Worm (Caenorhabditis elegans) whole organism, L4 larva: ENCODE results near the gene lron-7.
A peak's percentile ranks its signal among the peaks of the same experiment; 100 is the strongest.

Experiments
- F10B5.3 ChIP-seq: sonication (generic microtip); optimal IDR thresholded peaks from 2 replicates; lab custom pipeline; 2016; ENCODE audit warnings: mild to moderate bottlenecking, missing genetic modification characterization, missing compliant biosample characterization
- F37D6.2 ChIP-seq: sonication (generic microtip); optimal IDR thresholded peaks from 2 replicates; lab custom pipeline; 2016; ENCODE audit warnings: mild to moderate bottlenecking, missing genetic modification characterization, missing compliant biosample characterization
- T20F7.1 ChIP-seq: fragments of 200-800 bp; sonication (Bioruptor generic); optimal IDR thresholded peaks from 2 replicates; lab custom pipeline; 2018; ENCODE audit warnings: mild to moderate bottlenecking, missing genetic modification characterization, missing compliant biosample characterization
- T26A8.4 ChIP-seq: fragments of 200-800 bp; sonication (Bioruptor generic); IDR thresholded peaks from 2 replicates; pipeline ENCODE4 v1.3.6; 2022; ENCODE audit warnings: missing genetic modification characterization, missing compliant biosample characterization
- aha-1 ChIP-seq: fragments of 150-350 bp; peaks from one replicate; lab custom pipeline; 2014; ENCODE audit warnings: missing biosample characterization, missing genetic modification characterization
- aly-2 ChIP-seq: sonication (generic microtip); optimal IDR thresholded peaks from 2 replicates; lab custom pipeline; 2018; ENCODE audit warnings: missing biosample characterization, missing genetic modification characterization
- ceh-44 ChIP-seq: fragments of 200-800 bp; sonication (Bioruptor generic); IDR thresholded peaks from 2 replicates; pipeline ENCODE4 v1.3.6; 2022; ENCODE audit warnings: missing genetic modification reagents, missing genetic modification characterization, missing compliant biosample characterization
- ceh-82 ChIP-seq: sonication (generic microtip); optimal IDR thresholded peaks from 2 replicates; lab custom pipeline; 2017; ENCODE audit warnings: missing biosample characterization, missing genetic modification characterization
- ces-1 ChIP-seq: fragments of 150-350 bp; sonication (generic microtip); optimal IDR thresholded peaks from 4 replicates; lab custom pipeline; 2014; ENCODE audit warnings: missing biosample characterization, missing genetic modification reagents, missing genetic modification characterization
- ctbp-1 ChIP-seq: fragments of 200-800 bp; sonication (Bioruptor generic); IDR thresholded peaks from 2 replicates; pipeline ENCODE4 v1.3.6; 2022; ENCODE audit warnings: missing genetic modification reagents, missing genetic modification characterization, missing compliant biosample characterization
- daf-16 ChIP-seq, 3 experiments: sonication (generic microtip); optimal IDR thresholded peaks; 2 replicates each; lab custom pipeline; 2016 to 2017; ENCODE audit warnings: missing genetic modification characterization in 3 of 3, missing genetic modification reagents in 3 of 3, mild to moderate bottlenecking in 2 of 3, missing compliant biosample characterization in 2 of 3, missing biosample characterization in 1 of 3, moderate library complexity in 1 of 3
- daf-19 ChIP-seq: fragments of 200-800 bp; sonication (Bioruptor generic); conservative IDR thresholded peaks from 2 replicates; pipeline ENCODE4 v1.3.6; 2022; ENCODE audit warnings: missing genetic modification characterization, missing compliant biosample characterization
- daf-8 ChIP-seq: fragments of 200-800 bp; sonication (Bioruptor generic); IDR thresholded peaks from 2 replicates; pipeline ENCODE4 v1.3.6; 2022; ENCODE audit warnings: missing genetic modification characterization, missing compliant biosample characterization
- dmd-6 ChIP-seq: fragments of 200-800 bp; sonication (Bioruptor generic); IDR thresholded peaks from 2 replicates; pipeline ENCODE4 v1.3.6; 2022; ENCODE audit warnings: missing genetic modification reagents, missing genetic modification characterization, missing compliant biosample characterization
- dpl-1 ChIP-seq: fragments of 150-350 bp; optimal IDR thresholded peaks from 2 replicates; lab custom pipeline; 2014; ENCODE audit warnings: missing biosample characterization, missing genetic modification reagents, missing genetic modification characterization
- duxl-1 ChIP-seq: sonication (generic microtip); optimal IDR thresholded peaks from 2 replicates; lab custom pipeline; 2016; ENCODE audit warnings: mild to moderate bottlenecking, missing genetic modification characterization, moderate library complexity, missing compliant biosample characterization; ENCODE audit not compliant: poor library complexity
- dve-1 ChIP-seq: sonication (generic microtip); optimal IDR thresholded peaks from 2 replicates; lab custom pipeline; 2017; ENCODE audit warnings: antibody characterized with exemption, mild to moderate bottlenecking, missing genetic modification characterization, missing compliant biosample characterization; ENCODE audit not compliant: insufficient read depth
- egl-43 ChIP-seq: fragments of 200-800 bp; sonication (Bioruptor generic); IDR thresholded peaks from 2 replicates; pipeline ENCODE4 v1.3.6; 2022; ENCODE audit warnings: missing genetic modification reagents, missing genetic modification characterization, missing compliant biosample characterization
- fos-1 ChIP-seq: fragments of 150-350 bp; optimal IDR thresholded peaks from 2 replicates; lab custom pipeline; 2014; ENCODE audit warnings: missing biosample characterization, missing genetic modification characterization
- hlh-11 ChIP-seq: fragments of 200-800 bp; sonication (Bioruptor generic); optimal IDR thresholded peaks from 2 replicates; lab custom pipeline; 2018; ENCODE audit warnings: mild to moderate bottlenecking, missing genetic modification characterization, missing compliant biosample characterization
- hmg-1.1 ChIP-seq: fragments of 200-800 bp; sonication (Bioruptor generic); IDR thresholded peaks from 2 replicates; pipeline ENCODE4 v1.3.6; 2022; ENCODE audit warnings: missing genetic modification reagents, missing genetic modification characterization, missing compliant biosample characterization
- jun-1 ChIP-seq: fragments of 150-350 bp; optimal IDR thresholded peaks from 2 replicates; lab custom pipeline; 2014; ENCODE audit warnings: missing biosample characterization, missing genetic modification reagents, missing genetic modification characterization
- lin-29 ChIP-seq: fragments of 200-800 bp; sonication (Bioruptor generic); IDR thresholded peaks from 2 replicates; pipeline ENCODE4 v1.3.6; 2022; ENCODE audit warnings: missing genetic modification reagents, missing genetic modification characterization, missing compliant biosample characterization
- lsy-2 ChIP-seq, 2 experiments: fragments of 150-350 bp in 1 of 2; sonication (generic microtip) in 1 of 2; optimal IDR thresholded peaks; 2 replicates each; lab custom pipeline; 2014 to 2017; ENCODE audit warnings: missing biosample characterization in 2 of 2, missing genetic modification characterization in 2 of 2
- madf-5 ChIP-seq, 2 experiments: fragments of 200-800 bp; sonication (Bioruptor generic); IDR thresholded peaks; 2 replicates each; pipeline ENCODE4 v1.3.6; 2022; ENCODE audit warnings: missing compliant biosample characterization in 2 of 2, missing genetic modification characterization in 2 of 2
- mes-2 ChIP-seq: sonication (generic microtip); optimal IDR thresholded peaks from 2 replicates; lab custom pipeline; 2016; ENCODE audit warnings: missing genotype, mild to moderate bottlenecking, missing genetic modification characterization, missing compliant biosample characterization; ENCODE audit not compliant: poor library complexity, severe bottlenecking
- nhr-102 ChIP-seq: sonication (generic microtip); optimal IDR thresholded peaks from 2 replicates; lab custom pipeline; 2016; ENCODE audit warnings: mild to moderate bottlenecking, missing genetic modification characterization, moderate library complexity, missing compliant biosample characterization
- nhr-28 ChIP-seq: fragments of 150-350 bp; optimal IDR thresholded peaks from 2 replicates; lab custom pipeline; 2014; ENCODE audit warnings: missing biosample characterization, missing genetic modification characterization
- nhr-42 ChIP-seq: fragments of 200-800 bp; sonication (Bioruptor generic); IDR thresholded peaks from 2 replicates; pipeline ENCODE4 v1.3.6; 2022; ENCODE audit warnings: missing genetic modification characterization, missing compliant biosample characterization
- nhr-48 ChIP-seq: sonication (generic microtip); optimal IDR thresholded peaks from 2 replicates; lab custom pipeline; 2016; ENCODE audit warnings: mild to moderate bottlenecking, missing genetic modification characterization, missing compliant biosample characterization
- pqm-1 ChIP-seq: sonication (generic microtip); optimal IDR thresholded peaks from 2 replicates; lab custom pipeline; 2017; ENCODE audit warnings: missing biosample characterization, missing genetic modification characterization
- rbr-2 ChIP-seq: sonication (generic microtip); optimal IDR thresholded peaks from 2 replicates; lab custom pipeline; 2016; ENCODE audit warnings: missing genotype, missing genetic modification characterization, missing compliant biosample characterization
- skn-1 ChIP-seq: fragments of 150-350 bp; optimal IDR thresholded peaks from 2 replicates; lab custom pipeline; 2014; ENCODE audit warnings: missing biosample characterization, missing genetic modification characterization
- spr-1 ChIP-seq: sonication (generic microtip); optimal IDR thresholded peaks from 2 replicates; lab custom pipeline; 2016; ENCODE audit warnings: mild to moderate bottlenecking, missing genetic modification characterization, missing compliant biosample characterization
- tag-97 ChIP-seq: fragments of 200-800 bp; sonication (Bioruptor generic); IDR thresholded peaks from 2 replicates; pipeline ENCODE4 v1.3.6; 2022; ENCODE audit warnings: missing genetic modification characterization, missing compliant biosample characterization
- tra-1 ChIP-seq: fragments of 200-800 bp; sonication (Bioruptor generic); IDR thresholded peaks from 2 replicates; pipeline ENCODE4 v1.3.6; 2022; ENCODE audit warnings: missing genetic modification reagents, missing genetic modification characterization, missing compliant biosample characterization
- unc-62 ChIP-seq, 3 experiments: fragments of 150-350 bp in 1 of 3; sonication (generic microtip); optimal IDR thresholded peaks in 2 of 3; peaks in 1 of 3; 1 replicate in 1 of 3; 2 replicates in 2 of 3; lab custom pipeline; 2014 to 2017; ENCODE audit warnings: missing biosample characterization in 3 of 3, missing genetic modification characterization in 3 of 3, missing genetic modification reagents in 3 of 3, missing genotype in 1 of 3
- zag-1 ChIP-seq: fragments of 150-350 bp; optimal IDR thresholded peaks from 2 replicates; lab custom pipeline; 2014; ENCODE audit warnings: missing biosample characterization, missing genetic modification characterization
- ztf-11 ChIP-seq: fragments of 150-350 bp; optimal IDR thresholded peaks from 2 replicates; lab custom pipeline; 2014; ENCODE audit warnings: missing biosample characterization, missing genetic modification characterization

lron-7 gene

DNA sequence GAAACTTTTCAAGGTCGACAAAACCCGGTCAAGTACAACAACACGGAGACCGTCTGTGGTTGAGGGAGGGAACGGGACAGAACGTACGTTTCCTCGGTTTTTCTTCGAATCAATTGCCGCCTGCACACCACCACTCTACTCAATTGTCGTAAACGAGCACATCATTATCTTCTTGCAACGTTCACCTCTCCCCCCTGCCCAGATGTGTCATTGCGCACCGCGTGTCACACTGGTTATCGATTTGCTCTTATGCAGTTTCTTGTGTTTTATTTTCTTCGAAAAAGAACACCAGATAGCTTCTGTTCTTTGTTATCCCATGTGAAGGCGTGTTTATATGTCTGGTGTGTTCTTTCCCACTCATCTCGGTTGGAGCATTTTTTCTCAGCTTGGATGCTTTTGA is 2.4 kb upstream of the lron-7 start:
- TF ChIP-seq daf-19 (0 out of 2 replicates have a peak, but pooled peaks have one; percentile 8), aly-2 (no peak)

- TF ChIP-seq lin-29 (no peak), ztf-11 (tag; lab: Kevin White, UChicago) (no peak), dve-1 (peak; percentile 77), rbr-2 (tag; lab: Kevin White, UChicago) (no peak), hlh-11 (tag; lab: Kevin White, UChicago) (peak; percentile 42), daf-19 (no peak), unc-62 (GFP tag; optimal IDR thresholded peaks at IDR 0.05 in 1 of 2; lab: Kevin White, UChicago) (peak; percentile 40 to 89), unc-62 (tag; optimal IDR thresholded peaks at IDR 0.05; lab: Kevin White, UChicago) (no peak), egl-43 (GFP tag; lab: Robert Waterston, UW) (no peak), madf-5 (GFP tag; IDR thresholded peaks at IDR 0.05; lab: Robert Waterston, UW) (no peak), aly-2 (no peak), mes-2 (tag; lab: Kevin White, UChicago) (no peak), nhr-102 (tag; lab: Kevin White, UChicago) (no peak), zag-1 (tag; lab: Kevin White, UChicago) (no peak), jun-1 (no peak), daf-16 (GFP tag; optimal IDR thresholded peaks at IDR 0.05; lab: Kevin White, UChicago) (peak in 1 of 2 experiments; percentile 16), daf-16 (tag; optimal IDR thresholded peaks at IDR 0.05; lab: Kevin White, UChicago) (peak; percentile 53), ctbp-1 (no peak), ceh-44 (GFP tag; lab: Robert Waterston, UW) (no peak), nhr-42 (no peak), hmg-1.1 (GFP tag; lab: Robert Waterston, UW) (no peak), fos-1 (tag; lab: Kevin White, UChicago) (no peak), tra-1 (GFP tag; lab: Robert Waterston, UW) (0 out of 2 replicates have a peak, but pooled peaks have one; percentile 67), T26A8.4 (no peak), nhr-48 (tag; lab: Kevin White, UChicago) (peak; percentile 59), ces-1 (GFP tag; lab: Kevin White, UChicago) (no peak), nhr-28 (tag; lab: Kevin White, UChicago) (no peak), aha-1 (tag; lab: Kevin White, UChicago) (no peak), F37D6.2 (tag; lab: Kevin White, UChicago) (no peak), tag-97 (GFP tag; lab: Robert Waterston, UW) (no peak), duxl-1 (tag; lab: Kevin White, UChicago) (no peak), dpl-1 (GFP tag; lab: Kevin White, UChicago) (no peak), daf-8 (GFP tag; lab: Robert Waterston, UW) (no peak), ceh-82 (tag; lab: Kevin White, UChicago) (no peak), T20F7.1 (GFP tag; lab: Kevin White, UChicago) (peak; percentile 21), lsy-2 (tag; optimal IDR thresholded peaks at IDR 0.05; lab: Kevin White, UChicago) (no peak), F10B5.3 (tag; lab: Kevin White, UChicago) (no peak), dmd-6 (GFP tag; lab: Robert Waterston, UW) (peak; percentile 89), skn-1 (no peak), pqm-1 (tag; lab: Kevin White, UChicago) (no peak), spr-1 (no peak)
These were observed 888 bp upstream of the lron-7 start for ce11 chrX:7290859-7291628.
